Worm (Caenorhabditis elegans): ENCODE results near the gene C06E1.11.

ce11 chrIII:8655412-8655811 lies 38.9 kb upstream of the C06E1.11 start:
- no peak for TF ChIP-seq pha-4 (tag; optimal IDR thresholded peaks at IDR 0.05)
- TF ChIP-seq hrde-1 (tag; optimal IDR thresholded peaks at IDR 0.05; ENCODE audit: borderline replicate concordance): no peak
- TF ChIP-seq F55B11.4 (tag; optimal IDR thresholded peaks at IDR 0.05; ENCODE audit: borderline replicate concordance, insufficient read depth): no peak
- no peak for TF ChIP-seq repo-1 (tag; optimal IDR thresholded peaks at IDR 0.05)
- no peak for TF ChIP-seq ama-1 (optimal IDR thresholded peaks at IDR 0.05)
- no peak for TF ChIP-seq ama-1 (GFP tag; optimal IDR thresholded peaks at IDR 0.05)
- TF ChIP-seq sea-2 (GFP tag; IDR thresholded peaks at IDR 0.05): no peak
- TF ChIP-seq nfyb-1 (GFP tag; IDR thresholded peaks at IDR 0.05): no peak
- TF ChIP-seq F37B4.10 (GFP tag; IDR thresholded peaks at IDR 0.05): no peak
- TF ChIP-seq lin-35 (GFP tag; optimal IDR thresholded peaks at IDR 0.05): no peak
- no peak for TF ChIP-seq F22D6.2 (tag; optimal IDR thresholded peaks at IDR 0.05)
- no peak for TF ChIP-seq unc-130 (GFP tag; optimal IDR thresholded peaks at IDR 0.05)
- TF ChIP-seq F52B5.7 (tag; optimal IDR thresholded peaks at IDR 0.05): no peak
- no peak for TF ChIP-seq zfh-2 (GFP tag; conservative IDR thresholded peaks at IDR 0.05)
- TF ChIP-seq Y95B8A.8 (GFP tag; IDR thresholded peaks at IDR 0.05): no peak
